Worm (Caenorhabditis elegans) whole organism, L3 larva: ENCODE results near the gene dsc-1.
A peak's percentile ranks its signal among the peaks of the same experiment; 100 is the strongest.

Source experiments
- R02D3.7 ChIP-seq: fragments of 150-350 bp; optimal IDR thresholded peaks from 2 replicates; lab custom pipeline; 2014; ENCODE audit warnings: missing biosample characterization, missing genetic modification characterization
- aly-2 ChIP-seq: fragments of 150-350 bp; optimal IDR thresholded peaks from 2 replicates; lab custom pipeline; 2014; ENCODE audit warnings: missing biosample characterization, missing genetic modification characterization
- ceh-28 ChIP-seq: fragments of 150-350 bp; optimal IDR thresholded peaks from 2 replicates; lab custom pipeline; 2014; ENCODE audit warnings: missing biosample characterization, missing genetic modification reagents, missing genetic modification characterization
- ceh-82 ChIP-seq: fragments of 150-350 bp; optimal IDR thresholded peaks from 2 replicates; lab custom pipeline; 2014; ENCODE audit warnings: missing biosample characterization, missing genetic modification characterization
- ceh-9 ChIP-seq: sonication (generic microtip); optimal IDR thresholded peaks from 2 replicates; lab custom pipeline; 2018; ENCODE audit warnings: missing biosample characterization, missing genetic modification characterization
- egl-27 ChIP-seq: sonication (generic microtip); optimal IDR thresholded peaks from 4 replicates; lab custom pipeline; 2017; ENCODE audit warnings: missing biosample characterization, missing genetic modification reagents, missing genetic modification characterization
- egl-5 ChIP-seq: fragments of 150-350 bp; optimal IDR thresholded peaks from 2 replicates; lab custom pipeline; 2017; ENCODE audit warnings: missing biosample characterization, missing genetic modification reagents, missing genetic modification characterization, inconsistent platforms
- elt-1 ChIP-seq: fragments of 150-350 bp; optimal IDR thresholded peaks from 2 replicates; lab custom pipeline; 2014; ENCODE audit warnings: missing biosample characterization, missing genetic modification characterization
- elt-2 ChIP-seq: sonication (generic microtip); optimal IDR thresholded peaks from 2 replicates; lab custom pipeline; 2016; ENCODE audit warnings: missing genetic modification reagents, mild to moderate bottlenecking, missing genetic modification characterization, missing compliant biosample characterization
- eor-1 ChIP-seq, 2 experiments: fragments of 150-350 bp; optimal IDR thresholded peaks; 2 replicates each; lab custom pipeline; 2014 to 2018; ENCODE audit warnings: missing biosample characterization in 2 of 2, missing genetic modification characterization in 2 of 2
- fkh-10 ChIP-seq: sonication (generic microtip); optimal IDR thresholded peaks from 2 replicates; lab custom pipeline; 2017; ENCODE audit warnings: missing biosample characterization, missing genetic modification reagents, missing genetic modification characterization
- fkh-2 ChIP-seq: fragments of 150-350 bp; optimal IDR thresholded peaks from 2 replicates; lab custom pipeline; 2014; ENCODE audit warnings: missing biosample characterization, missing genetic modification reagents, missing genetic modification characterization
- fos-1 ChIP-seq: fragments of 150-350 bp; optimal IDR thresholded peaks from 2 replicates; lab custom pipeline; 2014; ENCODE audit warnings: missing biosample characterization, missing genetic modification characterization
- hmg-11 ChIP-seq: sonication (generic microtip); optimal IDR thresholded peaks from 2 replicates; lab custom pipeline; 2016; ENCODE audit warnings: missing genetic modification characterization, missing compliant biosample characterization
- lin-39 ChIP-seq: fragments of 150-350 bp; optimal IDR thresholded peaks from 2 replicates; lab custom pipeline; 2018; ENCODE audit warnings: missing biosample characterization, missing genetic modification reagents, missing genetic modification characterization
- lsy-12 ChIP-seq: sonication (generic microtip); optimal IDR thresholded peaks from 2 replicates; lab custom pipeline; 2016; ENCODE audit warnings: mild to moderate bottlenecking, missing genetic modification characterization, missing compliant biosample characterization
- mdl-1 ChIP-seq: fragments of 150-350 bp; optimal IDR thresholded peaks from 2 replicates; lab custom pipeline; 2014; ENCODE audit warnings: missing biosample characterization, missing genetic modification characterization
- nfya-1 ChIP-seq: sonication (generic microtip); optimal IDR thresholded peaks from 2 replicates; lab custom pipeline; 2017; ENCODE audit warnings: missing genetic modification characterization, mild to moderate bottlenecking, missing compliant biosample characterization, antibody characterized with exemption, moderate library complexity; ENCODE audit not compliant: insufficient read depth
- nhr-11 ChIP-seq: fragments of 150-350 bp; optimal IDR thresholded peaks from 2 replicates; lab custom pipeline; 2014; ENCODE audit warnings: missing biosample characterization, missing genetic modification characterization
- nhr-12 ChIP-seq: fragments of 150-350 bp; optimal IDR thresholded peaks from 2 replicates; lab custom pipeline; 2014; ENCODE audit warnings: missing biosample characterization, missing genetic modification characterization
- nhr-23 ChIP-seq: fragments of 150-350 bp; optimal IDR thresholded peaks from 2 replicates; lab custom pipeline; 2014; ENCODE audit warnings: missing biosample characterization, missing genetic modification reagents, missing genetic modification characterization
- nhr-237 ChIP-seq: fragments of 150-350 bp; optimal IDR thresholded peaks from 2 replicates; lab custom pipeline; 2014; ENCODE audit warnings: missing biosample characterization, missing genetic modification characterization
- nhr-25 ChIP-seq: sonication (generic microtip); optimal IDR thresholded peaks from 2 replicates; lab custom pipeline; 2017; ENCODE audit warnings: missing biosample characterization, missing genetic modification characterization
- nhr-43 ChIP-seq: sonication (generic microtip); optimal IDR thresholded peaks from 2 replicates; lab custom pipeline; 2016; ENCODE audit warnings: mild to moderate bottlenecking, missing genetic modification characterization, missing compliant biosample characterization; ENCODE audit not compliant: poor library complexity, severe bottlenecking
- nhr-67 ChIP-seq: fragments of 150-350 bp; optimal IDR thresholded peaks from 2 replicates; lab custom pipeline; 2014; ENCODE audit warnings: missing biosample characterization, missing genetic modification characterization
- nhr-76 ChIP-seq: fragments of 150-350 bp; sonication (generic microtip); optimal IDR thresholded peaks from 5 replicates; lab custom pipeline; 2014; ENCODE audit warnings: missing biosample characterization, missing genetic modification characterization
- nhr-77 ChIP-seq: fragments of 150-350 bp; optimal IDR thresholded peaks from 2 replicates; lab custom pipeline; 2014; ENCODE audit warnings: missing biosample characterization, missing genetic modification characterization
- pqm-1 ChIP-seq: fragments of 150-350 bp; optimal IDR thresholded peaks from 2 replicates; lab custom pipeline; 2017; ENCODE audit warnings: missing biosample characterization, missing genetic modification characterization, inconsistent platforms
- sea-2 ChIP-seq: fragments of 150-350 bp; sonication (generic microtip); optimal IDR thresholded peaks from 4 replicates; lab custom pipeline; 2014; ENCODE audit warnings: missing biosample characterization, missing genetic modification reagents, missing genetic modification characterization
- snpc-4 ChIP-seq: fragments of 150-350 bp; optimal IDR thresholded peaks from 2 replicates; lab custom pipeline; 2014; ENCODE audit warnings: missing biosample characterization, missing genetic modification characterization
- zag-1 ChIP-seq: fragments of 150-350 bp; optimal IDR thresholded peaks from 2 replicates; lab custom pipeline; 2014; ENCODE audit warnings: missing biosample characterization, missing genetic modification characterization
- ztf-11 ChIP-seq: fragments of 150-350 bp; optimal IDR thresholded peaks from 2 replicates; lab custom pipeline; 2014; ENCODE audit warnings: missing biosample characterization, missing genetic modification characterization

dsc-1 gene

DNA sequence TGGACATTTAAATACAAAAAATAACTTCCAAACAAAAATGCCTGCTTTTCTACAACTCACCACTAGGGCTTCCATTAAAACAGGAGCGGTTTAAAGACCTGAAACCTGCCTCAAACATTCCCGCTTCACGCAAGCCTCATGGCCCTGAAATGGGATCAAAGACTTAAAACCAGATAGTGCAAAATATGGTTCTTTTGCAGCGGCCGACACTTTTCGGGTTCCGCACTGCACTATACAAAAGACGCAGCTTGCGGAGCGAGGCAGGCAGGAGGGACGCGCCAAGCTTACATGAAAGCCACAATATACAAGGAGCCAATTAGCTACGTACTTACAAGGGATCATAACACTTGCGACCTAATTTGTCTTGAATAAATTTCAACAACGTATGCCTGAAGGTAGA lies 38.8 kb upstream of the dsc-1 start:
- TF ChIP-seq ztf-11 (tag; lab: Kevin White, UChicago) (no peak), snpc-4 (peak; percentile 2)

DNA sequence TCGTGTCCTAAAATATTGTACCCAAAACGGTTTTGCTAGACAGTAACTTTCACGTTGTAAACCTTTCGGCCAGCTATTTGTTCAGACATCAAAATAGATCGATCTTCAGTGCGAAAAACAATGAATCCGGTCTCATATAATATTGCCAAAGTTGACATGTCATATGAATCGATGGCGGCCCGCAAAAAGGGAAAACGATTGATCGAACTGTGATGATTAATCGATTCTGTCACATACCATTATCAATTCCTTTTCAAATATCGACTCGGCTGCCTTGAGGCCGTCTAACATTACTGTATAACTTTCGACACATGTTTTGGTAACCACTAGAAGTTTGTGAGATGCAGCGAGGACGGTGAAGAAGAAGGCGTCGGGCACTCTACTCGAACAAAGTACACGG lies 38.2 kb upstream of the dsc-1 start:
- TF ChIP-seq sea-2 (no peak), nhr-43 (tag; lab: Kevin White, UChicago) (peak; percentile 52), nhr-25 (tag; lab: Kevin White, UChicago) (peak; percentile 60), nhr-23 (tag; lab: Kevin White, UChicago) (peak; percentile 65), nfya-1 (tag; lab: Kevin White, UChicago) (no peak), lsy-12 (tag; lab: Kevin White, UChicago) (no peak), ceh-28 (tag; lab: Kevin White, UChicago) (peak; percentile 69)

DNA sequence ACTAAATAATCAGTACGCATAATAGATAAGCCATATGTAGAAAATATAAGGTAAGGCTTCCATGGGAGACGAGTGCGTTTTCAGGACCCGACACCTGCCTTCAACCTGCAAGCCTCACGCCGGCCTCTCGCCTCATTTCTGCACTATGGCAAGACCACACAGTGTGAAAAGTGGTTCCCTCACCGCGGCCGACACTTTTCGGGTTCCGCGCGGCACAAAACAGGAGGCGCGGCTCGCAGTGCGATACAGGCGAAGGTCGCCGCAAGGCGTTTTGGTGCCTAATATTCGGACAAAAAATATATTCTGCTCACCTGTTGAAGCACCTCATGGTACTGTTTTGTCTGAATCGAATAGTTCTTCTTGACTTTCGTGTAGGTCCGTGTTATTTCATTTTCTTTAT lies 35.5 kb upstream of the dsc-1 start:
- TF ChIP-seq R02D3.7 (tag; lab: Kevin White, UChicago) (no peak), ceh-28 (tag; lab: Kevin White, UChicago) (no peak), eor-1 (tag; optimal IDR thresholded peaks at IDR 0.05; lab: Kevin White, UChicago) (no peak), elt-2 (tag; lab: Kevin White, UChicago) (no peak)

DNA sequence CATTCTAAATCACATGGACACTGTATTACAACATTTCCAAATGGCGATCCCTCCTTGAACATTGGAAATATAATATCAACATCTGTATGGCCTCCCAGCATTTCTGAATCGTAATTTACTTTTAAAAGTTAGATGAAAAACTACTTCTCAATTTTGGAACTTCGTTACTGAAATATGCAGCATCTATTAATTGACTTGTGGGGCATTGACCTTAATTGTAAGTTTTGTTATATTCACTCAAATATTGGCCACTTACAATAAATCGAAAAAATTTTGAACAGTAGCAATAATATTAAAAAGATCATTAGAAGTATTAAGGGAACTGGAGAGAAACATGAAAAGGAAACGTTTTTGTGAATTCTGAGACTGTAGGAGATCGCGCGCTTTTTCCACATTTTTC lies 34.6 kb upstream of the dsc-1 start, which contains the start of gene mam-6:
TSS of gene mam-6 (minus strand) at position 101 of the 400 bp plus-strand sequence.
- TF ChIP-seq mdl-1 (tag; lab: Kevin White, UChicago) (no peak), elt-2 (tag; lab: Kevin White, UChicago) (no peak), nhr-76 (no peak)

DNA sequence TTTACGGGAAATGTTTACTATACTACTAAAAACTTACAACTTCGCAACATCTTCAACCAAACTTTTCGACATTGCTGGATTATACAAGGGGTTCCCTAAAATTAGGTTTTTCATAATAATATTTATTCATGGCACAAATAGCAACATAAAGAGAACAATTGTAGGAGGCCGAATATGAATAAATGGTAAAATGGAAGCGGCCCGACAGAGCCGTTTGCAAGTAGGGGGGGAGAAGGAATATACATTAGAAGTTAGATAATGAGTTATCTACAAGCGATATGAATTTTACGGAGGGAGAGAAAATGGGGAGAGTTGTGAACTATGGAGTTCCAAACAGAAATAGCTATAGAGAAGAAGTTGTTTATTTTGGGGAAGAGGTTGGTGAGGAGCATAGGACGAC lies 25.7 kb upstream of the dsc-1 start, which contains the start of gene fbxa-96:
TSS of gene fbxa-96 (minus strand) at position 101 of the 400 bp plus-strand sequence.
- TF ChIP-seq fos-1 (tag; lab: Kevin White, UChicago) = no peak
- no peak for TF ChIP-seq nhr-12 (tag; lab: Kevin White, UChicago)
- no peak for TF ChIP-seq hmg-11 (tag; lab: Kevin White, UChicago)
- no peak for TF ChIP-seq nhr-237 (tag; lab: Kevin White, UChicago)
- TF ChIP-seq ceh-28 (tag; lab: Kevin White, UChicago) = no peak
- no peak for TF ChIP-seq lin-39 (tag; lab: Kevin White, UChicago)
- TF ChIP-seq nhr-77 (tag; lab: Kevin White, UChicago) = no peak
- TF ChIP-seq nhr-25 (tag; lab: Kevin White, UChicago) = no peak
- TF ChIP-seq ceh-9 (tag; lab: Kevin White, UChicago) = no peak
- TF ChIP-seq lsy-12 (tag; lab: Kevin White, UChicago) = no peak
- no peak for TF ChIP-seq nfya-1 (tag; lab: Kevin White, UChicago)

DNA sequence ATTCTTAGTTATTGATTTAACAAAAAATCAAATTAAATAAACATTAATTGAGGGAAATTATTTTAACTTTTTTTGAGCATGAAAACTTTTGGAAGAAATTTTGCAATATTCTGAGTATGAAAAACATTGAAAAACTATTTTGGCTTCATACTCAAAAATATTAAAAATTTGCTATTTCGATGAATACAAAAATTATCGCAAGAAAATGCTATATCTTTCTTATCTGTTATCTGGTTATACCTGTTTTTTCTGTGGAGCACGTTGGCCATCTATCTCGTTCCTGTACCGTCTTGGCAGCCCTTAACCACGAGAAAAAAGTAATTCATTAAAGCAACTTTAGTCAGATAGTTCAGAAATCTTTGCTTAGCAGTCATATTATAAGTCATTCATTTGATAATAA lies 23.3 kb upstream of the dsc-1 start:
- no peak for TF ChIP-seq nhr-11 (tag; lab: Kevin White, UChicago)
- no peak for TF ChIP-seq pqm-1
- no peak for TF ChIP-seq egl-5 (tag; lab: Kevin White, UChicago)

DNA sequence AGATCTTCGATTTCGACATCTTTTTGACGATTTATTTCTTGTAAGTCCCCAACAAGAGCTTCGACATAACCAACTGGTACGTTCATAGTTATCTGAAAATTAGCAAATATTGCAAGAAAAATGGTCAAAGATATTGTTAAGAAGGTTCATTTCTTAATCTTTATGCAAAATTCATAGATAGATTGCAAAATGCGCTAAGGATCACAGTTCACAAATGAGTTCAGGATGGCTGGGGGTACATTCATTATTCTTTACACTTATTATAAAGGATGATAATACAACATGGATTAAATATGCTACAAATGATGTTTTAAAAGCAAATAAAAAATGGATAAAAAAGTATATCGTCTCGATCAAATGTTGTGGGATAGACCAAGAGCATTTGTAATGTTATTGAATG lies 22.1 kb upstream of the dsc-1 start, which contains the start of gene H03G16.5:
TSS of gene H03G16.5 (minus strand) at position 101 of the 400 bp plus-strand sequence.
- TF ChIP-seq aly-2 (tag; lab: Kevin White, UChicago) = no peak
- no peak for TF ChIP-seq nhr-25 (tag; lab: Kevin White, UChicago)
- TF ChIP-seq fkh-10 = no peak
- no peak for TF ChIP-seq nhr-67 (tag; lab: Kevin White, UChicago)
- no peak for TF ChIP-seq egl-27 (tag; lab: Kevin White, UChicago)

DNA sequence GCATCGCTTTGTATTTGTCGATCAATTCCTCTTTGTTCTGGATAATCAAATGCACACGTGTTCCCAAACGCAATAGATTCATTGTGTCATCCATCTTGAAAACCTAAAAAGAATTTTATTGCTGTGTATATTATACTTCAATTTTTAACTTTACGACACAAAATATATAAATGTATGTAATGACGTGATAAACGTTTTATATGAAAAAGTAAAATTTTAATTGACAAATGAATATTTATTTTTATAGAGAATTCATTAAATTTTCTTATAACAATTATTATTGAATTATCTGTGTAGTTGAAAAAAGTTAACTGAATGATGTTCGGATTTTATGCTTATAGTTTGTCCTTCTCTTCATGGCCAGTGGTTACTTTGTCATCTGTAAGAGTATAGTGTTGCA lies 21.3 kb upstream of the dsc-1 start, which contains the start of gene H03G16.7:
TSS of gene H03G16.7 (minus strand) at position 101 of the 400 bp plus-strand sequence.
- TF ChIP-seq lsy-12 (tag; lab: Kevin White, UChicago) (no peak), elt-1 (no peak), eor-1 (tag; optimal IDR thresholded peaks at IDR 0.05; lab: Kevin White, UChicago) (no peak), lin-39 (tag; lab: Kevin White, UChicago) (no peak), snpc-4 (no peak), nhr-76 (no peak), ceh-82 (tag; lab: Kevin White, UChicago) (no peak), nhr-67 (tag; lab: Kevin White, UChicago) (no peak), R02D3.7 (tag; lab: Kevin White, UChicago) (no peak), fkh-2 (no peak), nhr-23 (tag; lab: Kevin White, UChicago) (no peak), ceh-9 (tag; lab: Kevin White, UChicago) (no peak), egl-5 (tag; lab: Kevin White, UChicago) (no peak), zag-1 (no peak), pqm-1 (no peak), aly-2 (tag; lab: Kevin White, UChicago) (no peak)
